Worm (Caenorhabditis elegans) whole organism, L3 larva: ENCODE results near the gene cyn-9.

Experiments used
- R02D3.7 ChIP-seq: fragments of 150-350 bp; optimal IDR thresholded peaks from 2 replicates; lab custom pipeline; 2014; ENCODE audit warnings: missing biosample characterization, missing genetic modification characterization
- ZK546.5 ChIP-seq: sonication (generic microtip); optimal IDR thresholded peaks from 2 replicates; lab custom pipeline; 2017; ENCODE audit warnings: missing biosample characterization, missing genetic modification characterization
- aly-2 ChIP-seq: fragments of 150-350 bp; optimal IDR thresholded peaks from 2 replicates; lab custom pipeline; 2014; ENCODE audit warnings: missing biosample characterization, missing genetic modification characterization
- ceh-16 ChIP-seq: sonication (generic microtip); optimal IDR thresholded peaks from 2 replicates; lab custom pipeline; 2017; ENCODE audit warnings: missing biosample characterization, missing genetic modification characterization
- ceh-28 ChIP-seq: fragments of 150-350 bp; optimal IDR thresholded peaks from 2 replicates; lab custom pipeline; 2014; ENCODE audit warnings: missing biosample characterization, missing genetic modification reagents, missing genetic modification characterization
- ceh-82 ChIP-seq: fragments of 150-350 bp; optimal IDR thresholded peaks from 2 replicates; lab custom pipeline; 2014; ENCODE audit warnings: missing biosample characterization, missing genetic modification characterization
- ceh-9 ChIP-seq: sonication (generic microtip); optimal IDR thresholded peaks from 2 replicates; lab custom pipeline; 2018; ENCODE audit warnings: missing biosample characterization, missing genetic modification characterization
- daf-12 ChIP-seq: fragments of 150-350 bp; optimal IDR thresholded peaks from 2 replicates; lab custom pipeline; 2014; ENCODE audit warnings: missing biosample characterization, missing genetic modification reagents, missing genetic modification characterization
- egl-5 ChIP-seq: fragments of 150-350 bp; optimal IDR thresholded peaks from 2 replicates; lab custom pipeline; 2017; ENCODE audit warnings: missing biosample characterization, missing genetic modification reagents, missing genetic modification characterization, inconsistent platforms
- elt-1 ChIP-seq: fragments of 150-350 bp; optimal IDR thresholded peaks from 2 replicates; lab custom pipeline; 2014; ENCODE audit warnings: missing biosample characterization, missing genetic modification characterization
- elt-3 ChIP-seq, 3 experiments: fragments of 150-350 bp in 1 of 3; sonication (generic microtip) in 2 of 3; optimal IDR thresholded peaks; 2 replicates in 2 of 3; 4 replicates in 1 of 3; lab custom pipeline; 2014 to 2017; ENCODE audit warnings: missing biosample characterization in 3 of 3, missing genetic modification characterization in 3 of 3
- eor-1 ChIP-seq, 2 experiments: fragments of 150-350 bp; optimal IDR thresholded peaks; 2 replicates each; lab custom pipeline; 2014 to 2018; ENCODE audit warnings: missing biosample characterization in 2 of 2, missing genetic modification characterization in 2 of 2
- fkh-10 ChIP-seq: sonication (generic microtip); optimal IDR thresholded peaks from 2 replicates; lab custom pipeline; 2017; ENCODE audit warnings: missing biosample characterization, missing genetic modification reagents, missing genetic modification characterization
- fkh-2 ChIP-seq: fragments of 150-350 bp; optimal IDR thresholded peaks from 2 replicates; lab custom pipeline; 2014; ENCODE audit warnings: missing biosample characterization, missing genetic modification reagents, missing genetic modification characterization
- hmg-11 ChIP-seq: sonication (generic microtip); optimal IDR thresholded peaks from 2 replicates; lab custom pipeline; 2016; ENCODE audit warnings: missing genetic modification characterization, missing compliant biosample characterization
- jun-1 ChIP-seq: fragments of 150-350 bp; optimal IDR thresholded peaks from 2 replicates; lab custom pipeline; 2014; ENCODE audit warnings: missing biosample characterization, missing genetic modification reagents, missing genetic modification characterization
- lin-15B ChIP-seq: fragments of 150-350 bp; optimal IDR thresholded peaks from 2 replicates; lab custom pipeline; 2014; ENCODE audit warnings: missing biosample characterization, missing genetic modification characterization
- lin-39 ChIP-seq: fragments of 150-350 bp; optimal IDR thresholded peaks from 2 replicates; lab custom pipeline; 2018; ENCODE audit warnings: missing biosample characterization, missing genetic modification reagents, missing genetic modification characterization
- lsy-12 ChIP-seq: sonication (generic microtip); optimal IDR thresholded peaks from 2 replicates; lab custom pipeline; 2016; ENCODE audit warnings: mild to moderate bottlenecking, missing genetic modification characterization, missing compliant biosample characterization
- mdl-1 ChIP-seq: fragments of 150-350 bp; optimal IDR thresholded peaks from 2 replicates; lab custom pipeline; 2014; ENCODE audit warnings: missing biosample characterization, missing genetic modification characterization
- mml-1 ChIP-seq: fragments of 150-350 bp; sonication (generic microtip); optimal IDR thresholded peaks from 3 replicates; lab custom pipeline; 2014; ENCODE audit warnings: missing biosample characterization, missing genetic modification characterization
- nfya-1 ChIP-seq: sonication (generic microtip); optimal IDR thresholded peaks from 2 replicates; lab custom pipeline; 2017; ENCODE audit warnings: missing genetic modification characterization, mild to moderate bottlenecking, missing compliant biosample characterization, antibody characterized with exemption, moderate library complexity; ENCODE audit not compliant: insufficient read depth
- nhr-11 ChIP-seq: fragments of 150-350 bp; optimal IDR thresholded peaks from 2 replicates; lab custom pipeline; 2014; ENCODE audit warnings: missing biosample characterization, missing genetic modification characterization
- nhr-12 ChIP-seq: fragments of 150-350 bp; optimal IDR thresholded peaks from 2 replicates; lab custom pipeline; 2014; ENCODE audit warnings: missing biosample characterization, missing genetic modification characterization
- nhr-237 ChIP-seq: fragments of 150-350 bp; optimal IDR thresholded peaks from 2 replicates; lab custom pipeline; 2014; ENCODE audit warnings: missing biosample characterization, missing genetic modification characterization
- nhr-25 ChIP-seq: sonication (generic microtip); optimal IDR thresholded peaks from 2 replicates; lab custom pipeline; 2017; ENCODE audit warnings: missing biosample characterization, missing genetic modification characterization
- nhr-43 ChIP-seq: sonication (generic microtip); optimal IDR thresholded peaks from 2 replicates; lab custom pipeline; 2016; ENCODE audit warnings: mild to moderate bottlenecking, missing genetic modification characterization, missing compliant biosample characterization; ENCODE audit not compliant: poor library complexity, severe bottlenecking
- nhr-67 ChIP-seq: fragments of 150-350 bp; optimal IDR thresholded peaks from 2 replicates; lab custom pipeline; 2014; ENCODE audit warnings: missing biosample characterization, missing genetic modification characterization
- nhr-76 ChIP-seq: fragments of 150-350 bp; sonication (generic microtip); optimal IDR thresholded peaks from 5 replicates; lab custom pipeline; 2014; ENCODE audit warnings: missing biosample characterization, missing genetic modification characterization
- pha-4 ChIP-seq: fragments of 150-350 bp; optimal IDR thresholded peaks from 2 replicates; lab custom pipeline; 2014; ENCODE audit warnings: missing biosample characterization, missing genetic modification reagents, missing genetic modification characterization
- sea-2 ChIP-seq: fragments of 150-350 bp; sonication (generic microtip); optimal IDR thresholded peaks from 4 replicates; lab custom pipeline; 2014; ENCODE audit warnings: missing biosample characterization, missing genetic modification reagents, missing genetic modification characterization
- skn-1 ChIP-seq: fragments of 150-350 bp; optimal IDR thresholded peaks from 2 replicates; lab custom pipeline; 2014; ENCODE audit warnings: missing biosample characterization, missing genetic modification characterization
- snpc-4 ChIP-seq: fragments of 150-350 bp; optimal IDR thresholded peaks from 2 replicates; lab custom pipeline; 2014; ENCODE audit warnings: missing biosample characterization, missing genetic modification characterization
- tbx-2 ChIP-seq: sonication (generic microtip); optimal IDR thresholded peaks from 2 replicates; lab custom pipeline; 2016; ENCODE audit warnings: mild to moderate bottlenecking, missing genetic modification characterization, missing compliant biosample characterization
- unc-39 ChIP-seq: sonication (generic microtip); optimal IDR thresholded peaks from 4 replicates; lab custom pipeline; 2017; ENCODE audit warnings: missing biosample characterization, missing genetic modification characterization
- unc-62 ChIP-seq: fragments of 150-350 bp; sonication (generic microtip); optimal IDR thresholded peaks from 4 replicates; lab custom pipeline; 2014; ENCODE audit warnings: missing biosample characterization, missing genetic modification reagents, missing genetic modification characterization
- zag-1 ChIP-seq: fragments of 150-350 bp; optimal IDR thresholded peaks from 2 replicates; lab custom pipeline; 2014; ENCODE audit warnings: missing biosample characterization, missing genetic modification characterization
- ztf-11 ChIP-seq: fragments of 150-350 bp; optimal IDR thresholded peaks from 2 replicates; lab custom pipeline; 2014; ENCODE audit warnings: missing biosample characterization, missing genetic modification characterization
- ztf-4 ChIP-seq: fragments of 150-350 bp; optimal IDR thresholded peaks from 2 replicates; lab custom pipeline; 2014; ENCODE audit warnings: missing biosample characterization, missing genetic modification characterization

Gene cyn-9

ce11 chrIII:3677378-3677777 lies 22.1 kb downstream of the cyn-9 start (continued):
- no peak for TF ChIP-seq elt-3 (tag; optimal IDR thresholded peaks at IDR 0.05; lab: Kevin White, UChicago)
- no peak for TF ChIP-seq nhr-67 (tag; lab: Kevin White, UChicago)
- TF ChIP-seq fkh-2, result peak; percentile 5
- no peak for TF ChIP-seq mdl-1 (tag; lab: Kevin White, UChicago)
- no peak for TF ChIP-seq ZK546.5 (tag; lab: Kevin White, UChicago)
- no peak for TF ChIP-seq R02D3.7 (tag; lab: Kevin White, UChicago)
- no peak for TF ChIP-seq eor-1 (tag; optimal IDR thresholded peaks at IDR 0.05; lab: Kevin White, UChicago)
- no peak for TF ChIP-seq aly-2 (tag; lab: Kevin White, UChicago)
- peak; percentile 11 for TF ChIP-seq tbx-2 (tag; lab: Kevin White, UChicago)
- peak; percentile 63 for TF ChIP-seq pha-4

ce11 chrIII:3675480-3675879 lies 24.0 kb downstream of the cyn-9 start:
- no peak for TF ChIP-seq pha-4
- TF ChIP-seq mml-1 (tag; lab: Kevin White, UChicago), result no peak
- no peak for TF ChIP-seq snpc-4
- no peak for TF ChIP-seq elt-1 (tag; lab: Kevin White, UChicago)
- no peak for TF ChIP-seq jun-1 (tag; lab: Kevin White, UChicago)
- no peak for TF ChIP-seq mdl-1 (tag; lab: Kevin White, UChicago)
- TF ChIP-seq, all 47 proteins: peak for 0

DNA sequence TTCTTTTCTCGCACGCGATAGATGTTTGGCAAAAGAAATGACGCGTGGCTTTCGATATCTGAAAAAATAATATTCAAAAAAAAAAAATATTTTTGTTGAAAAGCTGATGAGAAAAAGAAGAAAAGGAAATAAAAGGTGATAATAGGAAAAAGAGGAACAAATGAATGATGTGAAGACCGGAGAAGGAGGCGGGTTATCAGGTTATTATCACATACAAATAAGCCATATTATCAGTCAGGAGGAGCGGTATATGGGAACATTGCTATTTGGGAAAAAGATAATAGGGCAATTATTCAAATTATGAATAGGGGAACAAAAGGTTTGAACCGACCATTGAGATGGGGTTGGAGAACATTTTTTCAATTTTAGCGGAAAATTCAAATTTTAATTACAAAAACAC lies 25.3 kb downstream of the cyn-9 start:
- no peak for TF ChIP-seq lsy-12 (tag; lab: Kevin White, UChicago)
- TF ChIP-seq unc-39, result no peak
- TF ChIP-seq nhr-11 (tag; lab: Kevin White, UChicago), result no peak
- TF ChIP-seq skn-1, result no peak
- no peak for TF ChIP-seq lin-15B
- TF ChIP-seq nhr-43 (tag; lab: Kevin White, UChicago), result no peak

DNA sequence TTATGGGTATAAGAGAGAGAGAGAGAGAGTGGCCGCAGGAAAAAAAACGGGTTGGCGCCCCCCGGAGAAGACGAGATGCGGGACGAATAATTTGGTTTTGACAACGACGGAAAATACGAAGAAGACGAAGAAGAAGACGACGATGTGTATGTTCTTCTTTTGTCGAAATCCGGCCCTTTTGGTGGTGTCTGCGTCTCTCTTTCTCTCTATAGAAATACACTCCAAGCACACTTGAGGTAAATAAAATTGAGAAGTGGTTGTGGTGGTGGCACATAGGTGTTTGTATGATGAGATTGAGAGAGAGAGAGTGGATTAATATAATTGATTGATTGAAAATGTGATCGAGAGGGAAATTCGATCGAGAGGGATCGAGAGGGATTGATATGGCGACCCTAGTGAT lies 26.6 kb downstream of the cyn-9 start:
- TF ChIP-seq egl-5 (tag; lab: Kevin White, UChicago), result peak; percentile 25
- TF ChIP-seq ceh-9, result no peak
- no peak for TF ChIP-seq lsy-12 (tag; lab: Kevin White, UChicago)
- TF ChIP-seq zag-1 (tag; lab: Kevin White, UChicago), result no peak
- TF ChIP-seq ceh-28 (tag; lab: Kevin White, UChicago), result no peak
- no peak for TF ChIP-seq sea-2
- no peak for TF ChIP-seq elt-1 (tag; lab: Kevin White, UChicago)
- TF ChIP-seq snpc-4, result no peak
- TF ChIP-seq hmg-11, result peak; percentile 35
- peak; percentile 58 for TF ChIP-seq pha-4
- no peak for TF ChIP-seq ZK546.5 (tag; lab: Kevin White, UChicago)
- TF ChIP-seq ceh-16 (tag; lab: Kevin White, UChicago), result no peak
- TF ChIP-seq ztf-4, result no peak
- TF ChIP-seq daf-12 (tag; lab: Kevin White, UChicago), result no peak
- TF ChIP-seq nhr-76 (tag; lab: Kevin White, UChicago), result no peak
- no peak for TF ChIP-seq ceh-82
- TF ChIP-seq elt-3 (tag; optimal IDR thresholded peaks at IDR 0.05; lab: Kevin White, UChicago), result no peak
- peak; percentile 61 for TF ChIP-seq nfya-1
- no peak for TF ChIP-seq jun-1 (tag; lab: Kevin White, UChicago)
- no peak for TF ChIP-seq skn-1
- peak; percentile 34 for TF ChIP-seq nhr-25 (tag; lab: Kevin White, UChicago)
- no peak for TF ChIP-seq nhr-12 (tag; lab: Kevin White, UChicago)
- no peak for TF ChIP-seq nhr-11 (tag; lab: Kevin White, UChicago)
- no peak for TF ChIP-seq lin-39 (tag; lab: Kevin White, UChicago)
- TF ChIP-seq fkh-10 (GFP tag; lab: Kevin White, UChicago), result peak; percentile 9
- no peak for TF ChIP-seq unc-62
- TF ChIP-seq tbx-2 (tag; lab: Kevin White, UChicago), result no peak
- TF ChIP-seq ztf-11 (tag; lab: Kevin White, UChicago), result no peak
- no peak for TF ChIP-seq eor-1 (tag; optimal IDR thresholded peaks at IDR 0.05; lab: Kevin White, UChicago)
- TF ChIP-seq nhr-237 (tag; lab: Kevin White, UChicago), result no peak
- no peak for TF ChIP-seq R02D3.7 (tag; lab: Kevin White, UChicago)
- TF ChIP-seq aly-2 (tag; lab: Kevin White, UChicago), result no peak
